Fruit fly (Drosophila melanogaster): ENCODE results near the gene Cep290.

dm6 chr3L:802700-803273, 40.9 kb upstream of the Cep290 start:
- TF ChIP-seq Lpt (GFP tag; optimal IDR thresholded peaks at IDR 0.05) = peak; percentile 91
- peak; percentile 96 for TF ChIP-seq Sox15 (GFP tag; optimal IDR thresholded peaks at IDR 0.05)
- TF ChIP-seq CG10669 (GFP tag; optimal IDR thresholded peaks at IDR 0.05) = peak; percentile 94
- peak; percentile 89 for TF ChIP-seq Gug (GFP tag; IDR thresholded peaks at IDR 0.05)
- peak; percentile 75 to 96 for TF ChIP-seq salr (GFP tag; optimal IDR thresholded peaks at IDR 0.05)
- peak; percentile 98 for TF ChIP-seq topi (GFP tag; optimal IDR thresholded peaks at IDR 0.05)
- peak; percentile 88 for TF ChIP-seq CG16779 (tag; optimal IDR thresholded peaks at IDR 0.05)
- TF ChIP-seq acj6 (GFP tag; optimal IDR thresholded peaks at IDR 0.05) = peak; percentile 98
- peak; percentile 96 for TF ChIP-seq CG34406 (GFP tag; optimal IDR thresholded peaks at IDR 0.05)
- TF ChIP-seq Eip78C (GFP tag) = peak; percentile 98
- TF ChIP-seq CG31627 (GFP tag; optimal IDR thresholded peaks at IDR 0.05) = peak; percentile 99
- peak; percentile 84 for TF ChIP-seq CG6808 (GFP tag; optimal IDR thresholded peaks at IDR 0.05)
- peak; percentile 92 for TF ChIP-seq dsx (GFP tag; optimal IDR thresholded peaks at IDR 0.05; ENCODE audit: poor library complexity, severe bottlenecking)
- TF ChIP-seq Eip75B (GFP tag; optimal IDR thresholded peaks at IDR 0.05) = peak; percentile 96

All from whole organism, prepupa.